Fruit fly (Drosophila melanogaster): ENCODE measurements around the gene jar.
A peak's percentile ranks its signal among the peaks of the same experiment; 100 is the strongest.

Gene jar

DNA sequence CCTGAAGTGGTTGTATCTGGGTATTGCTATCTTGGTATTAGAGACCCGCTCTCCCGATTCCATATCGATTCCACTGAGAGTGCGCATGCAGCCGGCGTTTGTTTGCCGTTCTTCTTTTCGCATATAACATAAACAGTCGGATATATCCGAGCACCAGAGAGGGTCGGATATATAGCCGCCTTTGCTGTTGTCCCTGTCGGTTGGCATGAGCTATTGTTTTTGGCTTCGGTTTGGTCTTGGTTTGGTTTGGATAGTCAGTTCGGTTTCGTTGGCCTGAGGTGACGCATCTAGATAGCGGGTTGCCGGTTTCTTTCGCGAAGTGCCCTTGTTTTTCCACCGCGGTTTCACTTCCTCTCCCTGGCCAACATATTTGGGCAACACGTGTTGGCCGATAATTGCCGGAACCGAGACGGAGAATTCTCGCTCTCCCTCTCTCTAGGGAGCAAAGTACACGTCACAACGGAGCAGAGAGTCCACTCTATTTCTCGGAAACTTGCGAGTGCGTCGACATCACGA lies 1.8 kb upstream of the jar start, which contains the start of gene Orct2 (continued):
- TF ChIP-seq achi (GFP tag; optimal IDR thresholded peaks at IDR 0.05): no peak
- no peak for TF ChIP-seq topi (GFP tag; optimal IDR thresholded peaks at IDR 0.05)
- peak; percentile 11 for TF ChIP-seq Eip78C (GFP tag)
- TF ChIP-seq salr (GFP tag; optimal IDR thresholded peaks at IDR 0.05): no peak
- no peak for TF ChIP-seq Ets96B (tag; optimal IDR thresholded peaks at IDR 0.05)
- TF ChIP-seq CG10631 (GFP tag; optimal IDR thresholded peaks at IDR 0.05): no peak
- TF ChIP-seq Hr39 (GFP tag; optimal IDR thresholded peaks at IDR 0.05): no peak
- TF ChIP-seq Smox (GFP tag; optimal IDR thresholded peaks at IDR 0.05): no peak

- TF ChIP-seq Hr4 (GFP tag; optimal IDR thresholded peaks at IDR 0.05): peak; percentile 41
- TF ChIP-seq CG34406 (GFP tag; optimal IDR thresholded peaks at IDR 0.05): no peak
- TF ChIP-seq Eip78C (GFP tag): peak; percentile 78
- TF ChIP-seq Met (GFP tag; optimal IDR thresholded peaks at IDR 0.05): peak; percentile 9
- TF ChIP-seq CG6276 (GFP tag; optimal IDR thresholded peaks at IDR 0.05): no peak
- peak; percentile 15 for TF ChIP-seq dsx (GFP tag; optimal IDR thresholded peaks at IDR 0.05; ENCODE audit: poor library complexity, severe bottlenecking)
Observed at dm6 chr3R:24272232-24272631, 1.2 kb upstream of the jar start.

dm6 chr3R:24270578-24270977 lies 455 bp downstream of the jar start:
- no peak for TF ChIP-seq fkh (GFP tag; optimal IDR thresholded peaks at IDR 0.05)
- TF ChIP-seq CG7368 (GFP tag; optimal IDR thresholded peaks at IDR 0.05): no peak
- no peak for TF ChIP-seq achi (GFP tag; optimal IDR thresholded peaks at IDR 0.05)
- TF ChIP-seq Blimp-1 (GFP tag; optimal IDR thresholded peaks at IDR 0.05): no peak
- no peak for TF ChIP-seq CG6792 (GFP tag; optimal IDR thresholded peaks at IDR 0.05)
- TF ChIP-seq Sox102F (GFP tag; optimal IDR thresholded peaks at IDR 0.05): no peak
- no peak for TF ChIP-seq pdm3 (GFP tag; optimal IDR thresholded peaks at IDR 0.05)
- no peak for TF ChIP-seq CG6163 (GFP tag; IDR thresholded peaks at IDR 0.05)
- no peak for TF ChIP-seq Lpt (GFP tag; optimal IDR thresholded peaks at IDR 0.05)
- TF ChIP-seq acj6 (GFP tag; optimal IDR thresholded peaks at IDR 0.05): no peak
- TF ChIP-seq CG15336 (GFP tag; IDR thresholded peaks at IDR 0.05): no peak
- TF ChIP-seq CG31627 (GFP tag; optimal IDR thresholded peaks at IDR 0.05): no peak
- no peak for TF ChIP-seq fd85E (GFP tag; optimal IDR thresholded peaks at IDR 0.05)
- no peak for TF ChIP-seq CG6854 (GFP tag; optimal IDR thresholded peaks at IDR 0.05)
- no peak for TF ChIP-seq Met (GFP tag; optimal IDR thresholded peaks at IDR 0.05)
- TF ChIP-seq CG1621 (tag; optimal IDR thresholded peaks at IDR 0.05): no peak
- no peak for TF ChIP-seq OdsH (GFP tag; optimal IDR thresholded peaks at IDR 0.05)
- no peak for TF ChIP-seq Hr38 (GFP tag; optimal IDR thresholded peaks at IDR 0.05)
- TF ChIP-seq esn (GFP tag; optimal IDR thresholded peaks at IDR 0.05): no peak

DNA sequence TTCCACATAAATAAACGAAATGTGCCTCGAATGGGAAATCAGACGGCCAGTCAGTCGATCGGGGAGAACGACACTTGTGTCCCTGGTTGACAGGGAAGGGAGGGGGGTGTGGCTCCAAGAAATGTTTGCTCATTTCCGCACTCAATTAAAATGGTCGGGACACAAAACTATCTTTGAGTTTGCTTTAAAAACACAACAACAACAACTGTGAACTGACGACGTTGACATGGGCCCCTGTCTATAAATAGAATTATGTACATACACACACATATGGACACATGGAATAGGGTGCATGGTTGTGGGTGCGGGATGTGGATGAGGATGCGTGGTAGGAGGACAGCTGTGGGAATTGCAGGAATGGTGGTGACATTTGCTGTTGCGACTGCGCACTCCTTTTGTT lies 999 bp downstream of the jar start:
- TF ChIP-seq Eip78C (GFP tag): no peak
- peak in 1 of 2 experiments; percentile 27 for TF ChIP-seq ss (GFP tag; optimal IDR thresholded peaks at IDR 0.05)
- TF ChIP-seq fkh (GFP tag; optimal IDR thresholded peaks at IDR 0.05): peak; percentile 80

- TF ChIP-seq CG32006 (GFP tag; optimal IDR thresholded peaks at IDR 0.05): no peak
- TF ChIP-seq Blimp-1 (GFP tag; optimal IDR thresholded peaks at IDR 0.05): no peak
- TF ChIP-seq CG8632 (GFP tag; optimal IDR thresholded peaks at IDR 0.05): no peak
- TF ChIP-seq Met (GFP tag; optimal IDR thresholded peaks at IDR 0.05): no peak
- no peak for TF ChIP-seq Smox (GFP tag; optimal IDR thresholded peaks at IDR 0.05)
- no peak for TF ChIP-seq Gug (GFP tag; IDR thresholded peaks at IDR 0.05)
- TF ChIP-seq fkh (GFP tag; optimal IDR thresholded peaks at IDR 0.05): peak; percentile 51
- TF ChIP-seq Eip93F (GFP tag; optimal IDR thresholded peaks at IDR 0.05): peak; percentile 28
Observed at dm6 chr3R:24268293-24268692, 2.7 kb downstream of the jar start.
